Worm (Caenorhabditis elegans): ENCODE results near the gene zig-5.

Gene zig-5

DNA sequence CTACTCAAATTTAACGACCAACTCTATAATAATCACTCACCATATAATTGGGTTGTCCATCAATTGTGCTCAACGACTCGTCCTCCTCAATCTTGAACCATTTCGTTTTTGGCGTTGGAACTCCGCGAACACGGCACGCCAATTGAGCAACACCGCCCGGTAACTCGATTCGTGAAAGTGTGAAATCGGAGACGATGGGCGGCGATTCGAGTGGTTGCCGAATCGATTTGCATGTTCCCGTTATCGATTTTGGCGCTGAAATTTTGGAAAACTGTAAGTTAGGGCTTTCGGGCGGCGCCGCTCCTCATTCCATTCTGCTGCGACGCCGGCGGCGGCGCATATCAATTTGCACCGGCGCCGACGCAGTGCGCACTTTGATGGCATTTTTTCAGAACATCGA is 1.6 kb downstream of the zig-5 start:
- TF ChIP-seq hnd-1 (tag; optimal IDR thresholded peaks at IDR 0.05) = no peak
- TF ChIP-seq hmbx-1 (tag; optimal IDR thresholded peaks at IDR 0.05) = no peak
- TF ChIP-seq ama-1 (optimal IDR thresholded peaks at IDR 0.05) = no peak
- TF ChIP-seq scrt-1 (GFP tag; IDR thresholded peaks at IDR 0.05) = no peak
- TF ChIP-seq hmg-4 (GFP tag; optimal IDR thresholded peaks at IDR 0.05) = no peak
- no peak for TF ChIP-seq ets-7 (tag; optimal IDR thresholded peaks at IDR 0.05)
- no peak for TF ChIP-seq B0310.2 (tag; optimal IDR thresholded peaks at IDR 0.05)

DNA sequence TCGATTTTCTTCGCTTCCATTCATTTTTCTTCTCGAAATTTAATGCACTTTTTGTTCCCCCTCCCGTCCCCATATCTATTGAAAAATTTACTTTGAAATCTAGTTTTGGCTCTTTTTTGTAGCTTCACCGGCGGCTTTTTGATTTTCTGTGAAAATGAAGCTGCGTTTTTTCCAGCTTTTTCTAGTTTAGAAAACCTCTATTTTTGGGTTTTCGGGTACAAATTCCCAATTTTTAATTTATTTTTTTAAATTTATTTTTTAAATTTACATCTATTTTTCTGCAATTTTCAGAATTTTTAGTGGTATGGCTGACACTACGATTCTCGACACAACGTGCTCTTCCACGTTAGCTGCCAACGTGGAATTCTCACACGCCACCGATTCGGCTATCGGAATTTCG is 6.2 kb downstream of the zig-5 start, which contains the start of gene strd-1:
strd-1 (plus strand) TSS at position 301 of the 400 bp plus-strand sequence.
- TF ChIP-seq ama-1 (optimal IDR thresholded peaks at IDR 0.05) (no peak), F13C5.2 (tag; optimal IDR thresholded peaks at IDR 0.05) (no peak), tbx-11 (GFP tag; IDR thresholded peaks at IDR 0.05) (no peak), sea-1 (GFP tag; conservative IDR thresholded peaks at IDR 0.05) (no peak), aly-1 (tag; optimal IDR thresholded peaks at IDR 0.05) (no peak), hmg-4 (GFP tag; optimal IDR thresholded peaks at IDR 0.05) (no peak), scrt-1 (GFP tag; IDR thresholded peaks at IDR 0.05) (no peak), hnd-1 (tag; optimal IDR thresholded peaks at IDR 0.05) (no peak), ets-7 (tag; optimal IDR thresholded peaks at IDR 0.05) (no peak), pes-1 (GFP tag; IDR thresholded peaks at IDR 0.05) (no peak)

DNA sequence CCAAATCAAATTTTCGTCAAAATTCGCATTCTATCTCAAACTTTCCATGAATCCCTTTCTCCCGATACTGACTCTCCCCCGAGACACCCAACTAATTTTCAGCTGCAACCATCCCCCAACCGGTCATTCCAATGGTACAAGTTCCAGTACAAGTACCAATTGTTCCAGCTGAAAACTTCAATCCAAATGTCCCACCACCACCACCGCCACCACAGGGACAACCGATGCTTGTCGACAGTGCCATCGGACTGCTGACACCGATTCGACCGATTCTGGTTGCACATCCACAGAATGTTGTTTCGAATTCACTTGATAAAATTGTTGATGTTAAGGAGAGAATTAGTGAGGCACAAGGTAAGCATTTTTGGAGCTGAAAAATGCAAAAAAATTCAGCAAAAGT is 7.8 kb downstream of the zig-5 start:
- TF ChIP-seq hnd-1 (tag; optimal IDR thresholded peaks at IDR 0.05) (no peak), tra-4 (tag; optimal IDR thresholded peaks at IDR 0.05) (no peak), hmg-4 (GFP tag; optimal IDR thresholded peaks at IDR 0.05) (no peak), tbx-11 (GFP tag; IDR thresholded peaks at IDR 0.05) (no peak), pes-1 (GFP tag; IDR thresholded peaks at IDR 0.05) (no peak), scrt-1 (GFP tag; IDR thresholded peaks at IDR 0.05) (no peak), ama-1 (optimal IDR thresholded peaks at IDR 0.05) (no peak)

DNA sequence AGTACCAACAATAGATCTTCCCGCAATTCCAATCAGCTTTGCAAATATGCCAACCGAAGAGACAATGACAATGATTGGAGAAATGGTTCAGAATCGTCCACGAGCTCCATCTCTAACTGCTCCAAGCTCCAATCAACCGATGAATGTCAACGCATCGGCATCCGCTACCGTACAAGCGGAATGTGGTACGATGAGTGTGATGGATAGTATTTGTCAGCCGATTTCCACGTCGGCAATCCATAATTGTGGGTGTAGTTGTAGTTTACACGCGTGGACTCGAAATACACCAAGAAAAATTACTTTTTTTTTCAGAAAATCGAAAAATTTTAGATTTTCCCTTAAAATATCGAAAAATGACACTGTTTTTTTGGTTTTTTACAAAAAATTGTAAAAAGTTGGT is 10.4 kb downstream of the zig-5 start:
- TF ChIP-seq tra-4 (tag; optimal IDR thresholded peaks at IDR 0.05) = no peak
- no peak for TF ChIP-seq F13C5.2 (tag; optimal IDR thresholded peaks at IDR 0.05)
- no peak for TF ChIP-seq tbx-37 (GFP tag; conservative IDR thresholded peaks at IDR 0.05)
- no peak for TF ChIP-seq tbx-11 (GFP tag; IDR thresholded peaks at IDR 0.05)
- no peak for TF ChIP-seq ceh-13 (GFP tag; optimal IDR thresholded peaks at IDR 0.05)
- no peak for TF ChIP-seq hnd-1 (tag; optimal IDR thresholded peaks at IDR 0.05)
- no peak for TF ChIP-seq sea-1 (GFP tag; conservative IDR thresholded peaks at IDR 0.05)
- TF ChIP-seq aly-1 (tag; optimal IDR thresholded peaks at IDR 0.05) = no peak
- TF ChIP-seq B0310.2 (tag; optimal IDR thresholded peaks at IDR 0.05) = no peak
- no peak for TF ChIP-seq ceh-36 (tag; optimal IDR thresholded peaks at IDR 0.05)

DNA sequence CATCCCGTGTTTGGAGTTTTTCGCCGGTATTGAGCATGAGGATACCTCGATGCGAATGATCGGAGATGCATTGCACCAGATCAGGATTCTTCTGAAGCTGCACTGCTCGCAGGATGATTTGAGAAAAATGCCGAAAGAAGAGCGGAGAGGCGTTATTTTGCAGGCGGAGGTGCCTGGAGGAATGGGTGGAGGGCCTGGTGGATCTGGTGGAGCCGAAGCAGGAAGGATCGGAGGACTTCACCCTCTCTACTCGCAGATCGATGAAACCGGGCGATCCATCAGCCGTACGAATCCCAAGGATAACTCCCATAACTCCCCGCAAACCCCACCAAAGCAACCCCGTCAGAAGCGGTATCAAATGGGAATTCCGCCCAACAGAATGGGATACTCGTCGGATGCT is 14.1 kb downstream of the zig-5 start:
- TF ChIP-seq ceh-13 (GFP tag; optimal IDR thresholded peaks at IDR 0.05) = no peak

DNA sequence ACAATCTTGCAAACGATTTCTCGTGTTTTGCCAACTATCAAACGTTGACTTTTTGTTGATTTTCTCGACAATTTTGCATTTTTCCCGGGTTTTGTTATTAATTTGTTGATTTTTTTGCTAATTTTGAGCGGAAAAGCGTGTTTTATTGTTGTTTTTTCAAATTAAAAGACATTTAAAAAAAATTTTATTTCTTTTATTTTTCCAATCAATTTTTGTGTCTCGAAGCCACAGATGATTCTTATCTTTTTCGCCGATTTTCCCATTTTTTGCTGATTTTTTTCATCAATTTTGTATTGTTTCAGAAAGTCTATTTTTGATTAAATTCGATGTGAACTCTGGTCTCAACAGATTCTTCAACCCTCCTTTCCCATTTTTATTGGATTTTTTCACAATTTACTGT is 17.4 kb downstream of the zig-5 start, which contains the start of gene rle-1:
rle-1 (plus strand) TSS at position 301 of the 400 bp plus-strand sequence.
- TF ChIP-seq ama-1 (optimal IDR thresholded peaks at IDR 0.05) (no peak), ceh-13 (GFP tag; optimal IDR thresholded peaks at IDR 0.05) (no peak), tbx-11 (GFP tag; IDR thresholded peaks at IDR 0.05) (no peak), scrt-1 (GFP tag; IDR thresholded peaks at IDR 0.05) (no peak), tra-4 (tag; optimal IDR thresholded peaks at IDR 0.05) (no peak), F13C5.2 (tag; optimal IDR thresholded peaks at IDR 0.05) (no peak), pes-1 (GFP tag; IDR thresholded peaks at IDR 0.05) (no peak), hmg-4 (GFP tag; optimal IDR thresholded peaks at IDR 0.05) (no peak), hnd-1 (tag; optimal IDR thresholded peaks at IDR 0.05) (no peak), ets-7 (tag; optimal IDR thresholded peaks at IDR 0.05) (no peak), ceh-36 (tag; optimal IDR thresholded peaks at IDR 0.05) (no peak), hmbx-1 (tag; optimal IDR thresholded peaks at IDR 0.05) (no peak), sea-1 (GFP tag; conservative IDR thresholded peaks at IDR 0.05) (no peak), flt-1 (GFP tag; IDR thresholded peaks at IDR 0.05) (no peak), aly-1 (tag; optimal IDR thresholded peaks at IDR 0.05) (no peak), tbx-37 (GFP tag; conservative IDR thresholded peaks at IDR 0.05) (no peak), B0310.2 (tag; optimal IDR thresholded peaks at IDR 0.05) (no peak)

DNA sequence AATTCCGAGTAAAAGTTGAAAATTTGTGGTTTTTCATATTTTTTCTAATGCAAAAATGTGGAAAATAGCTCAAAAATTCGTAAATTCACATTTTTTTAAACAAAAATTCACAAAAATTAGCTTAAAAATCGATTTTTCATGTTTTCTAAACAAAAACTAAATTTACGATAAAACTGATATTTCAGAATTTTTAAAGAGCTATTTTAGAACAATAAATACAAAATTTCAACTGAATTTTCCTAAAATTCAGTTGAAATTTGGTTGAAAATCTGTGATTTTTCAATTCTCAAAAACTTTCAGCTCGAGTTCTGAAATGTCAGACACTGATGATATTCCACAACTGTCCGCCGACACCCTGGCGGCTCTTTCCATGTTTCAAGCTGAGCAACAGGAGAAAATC is 20.0 kb downstream of the zig-5 start, which contains the start of gene M142.8:
M142.8 (plus strand) TSS at position 301 of the 400 bp plus-strand sequence.
- TF ChIP-seq ceh-36 (tag; optimal IDR thresholded peaks at IDR 0.05) = no peak

DNA sequence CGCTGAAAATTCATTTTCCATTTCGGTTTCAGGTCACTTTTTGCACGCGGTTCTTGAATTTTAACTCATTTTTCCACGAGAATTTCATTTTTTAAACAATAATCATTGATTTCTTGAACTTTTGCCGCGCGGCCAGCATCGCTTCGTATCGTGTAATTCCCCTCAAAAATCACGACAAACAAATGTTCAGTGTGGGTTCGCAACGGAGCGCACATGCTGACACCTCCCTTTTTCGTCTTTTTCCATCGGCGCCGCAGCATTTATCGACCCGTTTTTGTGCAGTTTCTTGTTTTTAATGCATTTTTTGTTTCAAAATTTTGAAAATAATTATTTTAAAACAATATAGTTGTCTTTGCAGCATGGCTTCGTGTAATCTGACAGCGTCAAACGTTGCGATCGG is 22.5 kb downstream of the zig-5 start, which contains the start of gene M142.5:
M142.5 (plus strand) TSS at position 352 of the 400 bp plus-strand sequence.
- TF ChIP-seq flt-1 (GFP tag; IDR thresholded peaks at IDR 0.05) = no peak
- no peak for TF ChIP-seq pes-1 (GFP tag; IDR thresholded peaks at IDR 0.05)
- TF ChIP-seq tbx-11 (GFP tag; IDR thresholded peaks at IDR 0.05) = no peak
- no peak for TF ChIP-seq aly-1 (tag; optimal IDR thresholded peaks at IDR 0.05)
- no peak for TF ChIP-seq ceh-36 (tag; optimal IDR thresholded peaks at IDR 0.05)

DNA sequence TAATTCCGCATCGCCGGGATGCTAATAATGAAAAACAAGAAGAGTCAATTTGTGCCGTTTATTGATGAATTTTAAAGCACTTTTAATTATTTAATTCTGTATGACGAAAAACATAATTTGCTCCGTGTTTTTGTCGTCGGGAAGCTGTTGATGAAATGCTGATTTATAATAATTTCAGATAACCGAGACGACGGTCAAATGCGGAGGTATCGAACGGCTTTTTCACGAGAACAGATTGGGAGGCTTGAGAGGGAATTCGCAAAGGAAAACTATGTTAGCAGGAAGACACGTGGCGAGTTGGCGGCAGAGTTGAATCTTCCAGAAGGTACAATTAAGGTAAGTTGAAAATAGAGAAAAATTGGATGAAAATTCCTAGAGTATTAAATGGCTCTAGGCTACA is 29.8 kb downstream of the zig-5 start:
- TF ChIP-seq ceh-36 (tag; optimal IDR thresholded peaks at IDR 0.05) = no peak

All from whole organism, early embryonic.